Fruit fly (Drosophila melanogaster) whole organism, embryonic: ENCODE measurements around the gene Bcat.

ENCODE experiments used
- Aef1 ChIP-seq: fragments of 200-800 bp; sonication (Bioruptor generic); IDR thresholded peaks from 3 replicates; pipeline ENCODE4 v1.3.6; 2022; ENCODE audit warnings: missing biosample characterization, missing genetic modification characterization
- Asciz ChIP-seq: fragments of 200-800 bp; sonication (Bioruptor generic); optimal IDR thresholded peaks from 2 replicates; lab custom pipeline; 2017; ENCODE audit warnings: missing biosample characterization, mild to moderate bottlenecking, missing genetic modification characterization, missing genetic modification reagents
- CG10979 ChIP-seq: fragments of 200-800 bp; sonication (Bioruptor generic); optimal IDR thresholded peaks from 2 replicates; lab custom pipeline; 2018; ENCODE audit warnings: missing biosample characterization, mild to moderate bottlenecking, missing genetic modification characterization, moderate library complexity
- CG12769 ChIP-seq: fragments of 200-800 bp; sonication (Bioruptor generic); optimal IDR thresholded peaks from 2 replicates; lab custom pipeline; 2019; ENCODE audit warnings: missing biosample characterization, mild to moderate bottlenecking, missing genetic modification characterization, moderate library complexity
- CG15269 ChIP-seq: fragments of 200-800 bp; sonication (Bioruptor generic); optimal IDR thresholded peaks from 2 replicates; lab custom pipeline; 2018; ENCODE audit warnings: missing biosample characterization, mild to moderate bottlenecking, missing genetic modification characterization, moderate library complexity
- CG16813 ChIP-seq: fragments of 200-800 bp; sonication (Bioruptor generic); IDR thresholded peaks from 3 replicates; pipeline ENCODE4 v1.3.6; 2022; ENCODE audit warnings: missing biosample characterization, missing genetic modification characterization; ENCODE audit not compliant: partially characterized antibody
- CG17829 ChIP-seq: fragments of 200-800 bp; optimal IDR thresholded peaks from 2 replicates; lab custom pipeline; 2019; ENCODE audit warnings: missing biosample characterization, mild to moderate bottlenecking, missing genetic modification characterization, moderate library complexity
- CG18619 ChIP-seq: fragments of 200-800 bp; sonication (Bioruptor generic); optimal IDR thresholded peaks from 3 replicates; lab custom pipeline; 2017; ENCODE audit warnings: missing biosample characterization, mild to moderate bottlenecking, missing genetic modification characterization
- CG32532 ChIP-seq: fragments of 200-800 bp; sonication (Bioruptor generic); IDR thresholded peaks from 2 replicates; pipeline ENCODE4 v1.3.6; 2022; ENCODE audit warnings: missing biosample characterization, missing genetic modification characterization
- CG3726 ChIP-seq: fragments of 200-800 bp; sonication (Bioruptor generic); IDR thresholded peaks from 3 replicates; pipeline ENCODE4, ENCODE4 v1.3.6; 2022; ENCODE audit warnings: missing biosample characterization, missing genetic modification characterization
- CG4404 ChIP-seq: fragments of 200-800 bp; sonication (Bioruptor generic); IDR thresholded peaks from 2 replicates; pipeline ENCODE4 v1.3.6; 2022; ENCODE audit warnings: missing biosample characterization, missing genetic modification characterization
- CG5245 ChIP-seq: fragments of 200-800 bp; sonication (Bioruptor generic); optimal IDR thresholded peaks from 3 replicates; lab custom pipeline; 2016; ENCODE audit warnings: missing biosample characterization, missing genetic modification characterization
- CG5953 ChIP-seq: fragments of 200-800 bp; sonication (Bioruptor generic); IDR thresholded peaks from 2 replicates; pipeline ENCODE4 v1.3.6; 2022; ENCODE audit warnings: missing biosample characterization, missing genetic modification characterization
- CG7556 ChIP-seq: fragments of 200-800 bp; sonication (Bioruptor generic); optimal IDR thresholded peaks from 2 replicates; lab custom pipeline; 2017; ENCODE audit warnings: missing biosample characterization, mild to moderate bottlenecking, missing genetic modification characterization
- CG7987 ChIP-seq: fragments of 200-800 bp; sonication (Bioruptor generic); optimal IDR thresholded peaks from 2 replicates; lab custom pipeline; 2018; ENCODE audit warnings: missing biosample characterization, mild to moderate bottlenecking, missing genetic modification characterization, moderate library complexity
- CG8359 ChIP-seq: fragments of 200-800 bp; sonication (Bioruptor generic); optimal IDR thresholded peaks from 2 replicates; lab custom pipeline; 2017; ENCODE audit warnings: missing biosample characterization, mild to moderate bottlenecking, missing genetic modification characterization, borderline replicate concordance
- Chrac-16 ChIP-seq: fragments of 200-800 bp; sonication (Bioruptor generic); optimal IDR thresholded peaks from 3 replicates; lab custom pipeline; 2016; ENCODE audit warnings: missing biosample characterization, missing genetic modification characterization
- D19A ChIP-seq: fragments of 200-800 bp; optimal IDR thresholded peaks from 3 replicates; lab custom pipeline; 2019; ENCODE audit warnings: missing biosample characterization, mild to moderate bottlenecking, missing genetic modification characterization, moderate library complexity
- Dbx ChIP-seq: fragments of 200-800 bp; sonication (Bioruptor generic); IDR thresholded peaks from 3 replicates; pipeline ENCODE4 v1.3.6; 2022; ENCODE audit warnings: missing biosample characterization, missing genetic modification characterization
- Ets97D ChIP-seq: fragments of 200-800 bp; sonication (Bioruptor generic); optimal IDR thresholded peaks from 3 replicates; lab custom pipeline; 2016; ENCODE audit warnings: missing biosample characterization, missing genetic modification characterization
- GATAe ChIP-seq: fragments of 200-800 bp; sonication (Bioruptor generic); conservative IDR thresholded peaks from 2 replicates; pipeline ENCODE4 v1.3.6; 2022; ENCODE audit warnings: missing biosample characterization, missing genetic modification characterization
- HHEX ChIP-seq: fragments of 200-800 bp; sonication (Bioruptor generic); optimal IDR thresholded peaks from 3 replicates; lab custom pipeline; 2017; ENCODE audit warnings: missing biosample characterization, mild to moderate bottlenecking, missing genetic modification characterization, missing genetic modification reagents
- HmgD ChIP-seq: fragments of 200-800 bp; sonication (Bioruptor generic); optimal IDR thresholded peaks from 3 replicates; lab custom pipeline; 2016; ENCODE audit warnings: missing biosample characterization, missing genetic modification characterization
- Hr3 ChIP-seq: fragments of 200-800 bp; sonication (Bioruptor generic); optimal IDR thresholded peaks from 3 replicates; lab custom pipeline; 2016; ENCODE audit warnings: missing biosample characterization, missing genetic modification characterization
- Med ChIP-seq: fragments of 200-800 bp; sonication (Bioruptor generic); peaks from one replicate; lab custom pipeline; 2016; ENCODE audit warnings: missing biosample characterization, missing genetic modification characterization, mild to moderate bottlenecking, inconsistent platforms, moderate library complexity
- Meics ChIP-seq: fragments of 200-800 bp; sonication (Bioruptor generic); optimal IDR thresholded peaks from 2 replicates; lab custom pipeline; 2017; ENCODE audit warnings: missing biosample characterization, mild to moderate bottlenecking, missing genetic modification characterization
- Mrtf ChIP-seq: fragments of 200-800 bp; sonication (Bioruptor generic); IDR thresholded peaks from 3 replicates; pipeline ENCODE4 v1.3.6; 2022; ENCODE audit warnings: missing biosample characterization, missing genetic modification characterization
- NFAT ChIP-seq: fragments of 200-800 bp; sonication (Bioruptor generic); IDR thresholded peaks from 2 replicates; pipeline ENCODE4 v1.3.6; 2022; ENCODE audit warnings: missing biosample characterization, missing genetic modification characterization
- Nf-YB ChIP-seq: fragments of 200-800 bp; sonication (Bioruptor generic); optimal IDR thresholded peaks from 3 replicates; lab custom pipeline; 2019; ENCODE audit warnings: missing biosample characterization, mild to moderate bottlenecking, missing genetic modification characterization, moderate library complexity
- NfI ChIP-seq: fragments of 200-800 bp; sonication (Bioruptor generic); optimal IDR thresholded peaks from 3 replicates; lab custom pipeline; 2018; ENCODE audit warnings: missing biosample characterization, mild to moderate bottlenecking, missing genetic modification characterization, moderate library complexity
- Ssrp ChIP-seq: fragments of 200-800 bp; sonication (Bioruptor generic); optimal IDR thresholded peaks from 2 replicates; lab custom pipeline; 2018; ENCODE audit warnings: missing biosample characterization, mild to moderate bottlenecking, missing genetic modification characterization, moderate library complexity
- Usf ChIP-seq: fragments of 200-800 bp; sonication (Bioruptor generic); optimal IDR thresholded peaks from 2 replicates; lab custom pipeline; 2017; ENCODE audit warnings: missing genotype, missing biosample characterization, missing genetic modification characterization
- Vsx1 ChIP-seq: fragments of 200-800 bp; sonication (Bioruptor generic); optimal IDR thresholded peaks from 2 replicates; lab custom pipeline; 2017; ENCODE audit warnings: missing biosample characterization, mild to moderate bottlenecking, missing genetic modification characterization, missing genetic modification reagents
- aop ChIP-seq: fragments of 200-800 bp; sonication (Bioruptor generic); IDR thresholded peaks from 2 replicates; pipeline ENCODE4 v1.3.6; 2022; ENCODE audit warnings: missing biosample characterization, missing genetic modification characterization
- cad ChIP-seq: fragments of >200 bp; optimal IDR thresholded peaks from 2 replicates; lab custom pipeline; 2017; ENCODE audit warnings: missing biosample characterization, missing genetic modification characterization
- crc ChIP-seq: fragments of 200-800 bp; sonication (Bioruptor generic); optimal IDR thresholded peaks from 2 replicates; lab custom pipeline; 2016; ENCODE audit warnings: missing biosample characterization, missing genetic modification characterization
- dati ChIP-seq: fragments of 200-800 bp; sonication (Bioruptor generic); IDR thresholded peaks from 2 replicates; pipeline ENCODE4 v1.3.6; 2022; ENCODE audit warnings: missing biosample characterization, missing genetic modification characterization
- hth ChIP-seq: fragments of >200 bp; optimal IDR thresholded peaks from 2 replicates; lab custom pipeline; 2017; ENCODE audit warnings: inconsistent platforms
- lilli ChIP-seq: fragments of 200-800 bp; sonication (Bioruptor generic); optimal IDR thresholded peaks from 3 replicates; lab custom pipeline; 2016; ENCODE audit warnings: missing biosample characterization, missing genetic modification characterization
- lov ChIP-seq, 2 experiments: fragments of 200-800 bp in 1 of 2; fragments of >200 bp in 1 of 2; sonication (Bioruptor generic) in 1 of 2; IDR thresholded peaks in 1 of 2; optimal IDR thresholded peaks in 1 of 2; 2 replicates in 1 of 2; 3 replicates in 1 of 2; pipeline versions ENCODE4 v1.3.6 to Lab custom; 2017 to 2022; ENCODE audit warnings: missing biosample characterization in 1 of 2, missing genetic modification characterization in 1 of 2
- oc ChIP-seq: fragments of 200-800 bp; sonication (Bioruptor generic); optimal IDR thresholded peaks from 2 replicates; lab custom pipeline; 2018; ENCODE audit warnings: missing biosample characterization, mild to moderate bottlenecking, missing genetic modification characterization, moderate library complexity
- p53 ChIP-seq: fragments of 200-800 bp; sonication (Bioruptor generic); optimal IDR thresholded peaks from 2 replicates; lab custom pipeline; 2016; ENCODE audit warnings: missing biosample characterization, missing genetic modification characterization
- phol ChIP-seq: fragments of 200-800 bp; sonication (Bioruptor generic); optimal IDR thresholded peaks from 3 replicates; lab custom pipeline; 2018; ENCODE audit warnings: missing biosample characterization, mild to moderate bottlenecking, missing genetic modification characterization, moderate library complexity
- pita ChIP-seq: fragments of 200-800 bp; sonication (Bioruptor generic); optimal IDR thresholded peaks from 2 replicates; lab custom pipeline; 2017; ENCODE audit warnings: missing biosample characterization, mild to moderate bottlenecking, missing genetic modification characterization
- pzg ChIP-seq: fragments of 200-800 bp; sonication (Bioruptor generic); optimal IDR thresholded peaks from 3 replicates; lab custom pipeline; 2018; ENCODE audit warnings: missing biosample characterization, mild to moderate bottlenecking, missing genetic modification characterization, moderate library complexity
- rib ChIP-seq: fragments of 200-800 bp; sonication (Bioruptor generic); IDR thresholded peaks from 2 replicates; pipeline ENCODE4 v1.3.6; 2022; ENCODE audit warnings: missing biosample characterization, missing genetic modification characterization
- run ChIP-seq: fragments of 200-800 bp; sonication (Bioruptor generic); optimal IDR thresholded peaks from 3 replicates; lab custom pipeline; 2018; ENCODE audit warnings: missing biosample characterization, mild to moderate bottlenecking, missing genetic modification characterization
- tap ChIP-seq: fragments of 200-800 bp; optimal IDR thresholded peaks from 3 replicates; lab custom pipeline; 2019; ENCODE audit warnings: missing biosample characterization, mild to moderate bottlenecking, missing genetic modification characterization, moderate library complexity
- vnd ChIP-seq: fragments of 200-800 bp; sonication (Bioruptor generic); IDR thresholded peaks from 3 replicates; pipeline ENCODE4 v1.3.6; 2022; ENCODE audit warnings: missing biosample characterization, missing genetic modification characterization; ENCODE audit not compliant: partially characterized antibody

The Bcat gene

dm6 chrX:13391174-13392040, 5.3 kb upstream of the Bcat start:
- TF ChIP-seq oc (no peak), phol (tag; lab: Kevin White, UChicago) (no peak), pzg (no peak), rib (no peak; the same call in 1 of the 2 replicates), Asciz (GFP tag; lab: Kevin White, UChicago) (no peak), pita (GFP tag; lab: Kevin White, UChicago) (no peak), cad (GFP tag; lab: Kevin White, UChicago) (no peak), CG7556 (peak; percentile 28), Ets97D (GFP tag; lab: Kevin White, UChicago) (peak; percentile 76), hth (no peak), CG5245 (GFP tag; lab: Kevin White, UChicago) (no peak), CG32532 (GFP tag; lab: Robert Waterston, UW) (peak; percentile 81), CG4404 (GFP tag; lab: Robert Waterston, UW) (peak; percentile 60), CG3726 (no peak), Chrac-16 (GFP tag; lab: Kevin White, UChicago) (peak; percentile 36), CG5953 (GFP tag; lab: Robert Waterston, UW) (no peak), HHEX (GFP tag; lab: Kevin White, UChicago) (peak; percentile 61), CG17829 (tag; lab: Kevin White, UChicago) (no peak), dati (no peak), D19A (tag; lab: Kevin White, UChicago) (no peak), Dbx (peak; percentile 79), lilli (GFP tag; lab: Kevin White, UChicago) (peak; percentile 76), Mrtf (0 out of 3 replicates have a peak, but pooled peaks have one; percentile 12), Vsx1 (GFP tag; lab: Kevin White, UChicago) (no peak), CG8359 (no peak), NFAT (GFP tag; lab: Robert Waterston, UW) (0 out of 2 replicates have a peak, but pooled peaks have one; percentile 33), lov (optimal IDR thresholded peaks at IDR 0.05; lab: Kevin White, UChicago) (no peak), lov (GFP tag; IDR thresholded peaks at IDR 0.05; lab: Robert Waterston, UW) (no peak), aop (GFP tag; lab: Robert Waterston, UW) (no peak), p53 (no peak), CG7987 (GFP tag; lab: Kevin White, UChicago) (no peak), CG16813 (GFP tag; lab: Robert Waterston, UW) (no peak), vnd (GFP tag; lab: Robert Waterston, UW) (no peak), Nf-YB (GFP tag; lab: Kevin White, UChicago) (no peak), crc (GFP tag; lab: Kevin White, UChicago) (peak; percentile 27), CG10979 (tag; lab: Kevin White, UChicago) (no peak), Hr3 (peak; percentile 12), Aef1 (no peak), Usf (GFP tag; lab: Kevin White, UChicago) (peak; percentile 69), CG15269 (peak; percentile 59), Meics (GFP tag; lab: Kevin White, UChicago) (peak; percentile 66), Ssrp (no peak), CG18619 (peak; percentile 60), run (tag; lab: Kevin White, UChicago) (no peak), GATAe (no peak), CG12769 (tag; lab: Kevin White, UChicago) (peak; percentile 47), tap (tag; lab: Kevin White, UChicago) (no peak), NfI (GFP tag; lab: Kevin White, UChicago) (peak; percentile 21), Med (GFP tag; lab: Kevin White, UChicago) (peak; percentile 92), HmgD (no peak)
